Fruit fly (Drosophila melanogaster): Measurements from ENCODE around the gene CG17350.
A peak's percentile ranks its signal among the peaks of the same experiment; 100 is the strongest.

The CG17350 gene

DNA sequence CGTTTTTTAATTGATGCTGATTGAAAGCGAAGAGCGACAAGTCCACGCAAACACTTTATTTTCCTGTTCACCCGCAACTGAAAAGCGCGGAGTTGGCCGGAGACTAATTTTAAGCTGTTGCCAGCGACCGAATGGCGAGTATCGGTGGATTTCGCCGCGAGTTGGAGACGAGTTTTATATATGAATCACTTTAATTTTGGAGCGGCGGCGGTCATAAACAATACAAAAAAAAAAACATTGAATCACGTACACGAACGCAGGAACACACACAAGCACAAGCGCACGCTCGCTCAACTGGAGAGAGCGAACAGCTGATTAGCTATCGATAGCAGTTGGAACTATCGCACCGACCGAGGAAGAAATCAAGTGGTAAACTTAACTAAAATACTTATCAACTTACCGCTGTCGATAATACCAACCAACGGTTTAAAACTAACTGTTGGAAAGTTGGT lies 45.6 kb downstream of the CG17350 start, which contains the start of gene Pax (continued):
- TF ChIP-seq knrl (GFP tag; IDR thresholded peaks at IDR 0.05; ENCODE audit: partially characterized antibody) = peak; percentile 90
- TF ChIP-seq run (tag; optimal IDR thresholded peaks at IDR 0.05) = no peak
- TF ChIP-seq NC2α (GFP tag; optimal IDR thresholded peaks at IDR 0.05) = no peak
- peak; percentile 75 for TF ChIP-seq CG32772 (GFP tag; IDR thresholded peaks at IDR 0.05)
- TF ChIP-seq luna (GFP tag; optimal IDR thresholded peaks at IDR 0.05) = no peak
- no peak for TF ChIP-seq ara (GFP tag; IDR thresholded peaks at IDR 0.05)
- TF ChIP-seq Aef1 (GFP tag; IDR thresholded peaks at IDR 0.05) = no peak
- no peak for TF ChIP-seq gem (tag; optimal IDR thresholded peaks at IDR 0.05)
- no peak for TF ChIP-seq ftz-f1 (GFP tag; optimal IDR thresholded peaks at IDR 0.05)
- TF ChIP-seq unpg (GFP tag; optimal IDR thresholded peaks at IDR 0.05) = no peak
- TF ChIP-seq CG14667 (GFP tag; IDR thresholded peaks at IDR 0.05) = no peak
- TF ChIP-seq HLHmδ (GFP tag; optimal IDR thresholded peaks at IDR 0.05) = no peak
- peak; percentile 87 to 99 for TF ChIP-seq crp (GFP tag; optimal IDR thresholded peaks at IDR 0.05)
- no peak for TF ChIP-seq Bteb2 (GFP tag; optimal IDR thresholded peaks at IDR 0.05)
- peak; percentile 92 for TF ChIP-seq ato (GFP tag; IDR thresholded peaks at IDR 0.05; ENCODE audit: partially characterized antibody)
- TF ChIP-seq CG11560 (tag; IDR thresholded peaks at IDR 0.05) = no peak
- no peak for TF ChIP-seq bigmax (GFP tag; optimal IDR thresholded peaks at IDR 0.05)
- TF ChIP-seq Rfx (GFP tag; IDR thresholded peaks at IDR 0.05) = peak; percentile 22; the same call in 1 of the 2 replicates
- no peak for TF ChIP-seq CG3847 (GFP tag; IDR thresholded peaks at IDR 0.05)
- TF ChIP-seq Mrtf (GFP tag; IDR thresholded peaks at IDR 0.05) = no peak
- no peak for TF ChIP-seq CG3163 (GFP tag; optimal IDR thresholded peaks at IDR 0.05)
- no peak for TF ChIP-seq wdn (GFP tag; IDR thresholded peaks at IDR 0.05)
- no peak for TF ChIP-seq CG4730 (GFP tag; IDR thresholded peaks at IDR 0.05)
- TF ChIP-seq corto (GFP tag; optimal IDR thresholded peaks at IDR 0.05) = no peak
- TF ChIP-seq Meics (GFP tag; optimal IDR thresholded peaks at IDR 0.05) = no peak
- no peak for TF ChIP-seq lmd (GFP tag; IDR thresholded peaks at IDR 0.05)
- TF ChIP-seq CG3281 (GFP tag; optimal IDR thresholded peaks at IDR 0.05) = no peak
- no peak for TF ChIP-seq gsb (GFP tag; IDR thresholded peaks at IDR 0.05)
- TF ChIP-seq CG2712 (tag; optimal IDR thresholded peaks at IDR 0.05) = no peak
- no peak for TF ChIP-seq kah (GFP tag; optimal IDR thresholded peaks at IDR 0.05)
- no peak for TF ChIP-seq gt (GFP tag; IDR thresholded peaks at IDR 0.05)
- no peak for TF ChIP-seq CG6689 (GFP tag; IDR thresholded peaks at IDR 0.05)
- no peak for TF ChIP-seq pan (optimal IDR thresholded peaks at IDR 0.05)
- no peak for TF ChIP-seq pan (GFP tag; optimal IDR thresholded peaks at IDR 0.05 in 1 of 2, IDR thresholded peaks at IDR 0.05 in 1 of 2)
- TF ChIP-seq Fer2 (tag; optimal IDR thresholded peaks at IDR 0.05) = no peak
- TF ChIP-seq Blimp-1 (GFP tag; optimal IDR thresholded peaks at IDR 0.05) = no peak
- TF ChIP-seq CG9817 (tag; optimal IDR thresholded peaks at IDR 0.05) = no peak
- TF ChIP-seq Dref (GFP tag; IDR thresholded peaks at IDR 0.05) = peak; percentile 92
- TF ChIP-seq p53 (GFP tag; optimal IDR thresholded peaks at IDR 0.05) = no peak
- TF ChIP-seq CG42726 (GFP tag; IDR thresholded peaks at IDR 0.05; ENCODE audit: partially characterized antibody) = peak; percentile 98
- no peak for TF ChIP-seq dati (GFP tag; IDR thresholded peaks at IDR 0.05)
- no peak for TF ChIP-seq jigr1 (GFP tag; IDR thresholded peaks at IDR 0.05)
- no peak for TF ChIP-seq yki (optimal IDR thresholded peaks at IDR 0.05)
- no peak for TF ChIP-seq tap (tag; optimal IDR thresholded peaks at IDR 0.05)
- TF ChIP-seq HmgZ (tag; optimal IDR thresholded peaks at IDR 0.05) = peak; percentile 44
- TF ChIP-seq sd (tag; optimal IDR thresholded peaks at IDR 0.05) = peak; percentile 46
- TF ChIP-seq CG16813 (GFP tag; IDR thresholded peaks at IDR 0.05; ENCODE audit: partially characterized antibody) = peak; percentile 90
- TF ChIP-seq pros (GFP tag; optimal IDR thresholded peaks at IDR 0.05) = peak; percentile 19
- no peak for TF ChIP-seq CG17612 (GFP tag; IDR thresholded peaks at IDR 0.05)
- no peak for TF ChIP-seq CG30403 (GFP tag; optimal IDR thresholded peaks at IDR 0.05)
- TF ChIP-seq Jarid2 (GFP tag; optimal IDR thresholded peaks at IDR 0.05) = no peak
- no peak for TF ChIP-seq CG10979 (tag; optimal IDR thresholded peaks at IDR 0.05)
